Fruit fly (Drosophila melanogaster) whole organism, embryonic: ENCODE measurements around the gene CG34136.

ENCODE experiments used
- PHDP ChIP-seq: fragments of 200-800 bp; sonication (Bioruptor generic); optimal IDR thresholded peaks from 3 replicates; lab custom pipeline; 2018; ENCODE audit warnings: missing biosample characterization, mild to moderate bottlenecking, missing genetic modification characterization, moderate library complexity
- cg ChIP-seq: fragments of 200-800 bp; sonication (Bioruptor generic); optimal IDR thresholded peaks from 3 replicates; lab custom pipeline; 2019; ENCODE audit warnings: missing biosample characterization, mild to moderate bottlenecking, missing genetic modification characterization, moderate library complexity
- hth ChIP-seq: fragments of >200 bp; optimal IDR thresholded peaks from 2 replicates; lab custom pipeline; 2017; ENCODE audit warnings: inconsistent platforms
- p53 ChIP-seq: fragments of 200-800 bp; sonication (Bioruptor generic); optimal IDR thresholded peaks from 2 replicates; lab custom pipeline; 2016; ENCODE audit warnings: missing biosample characterization, missing genetic modification characterization
- slp2 ChIP-seq: fragments of 200-800 bp; sonication (Bioruptor generic); optimal IDR thresholded peaks from 2 replicates; lab custom pipeline; 2016; ENCODE audit warnings: missing biosample characterization, missing genetic modification characterization
- ttk ChIP-seq: fragments of 200-800 bp; sonication (Bioruptor generic); IDR thresholded peaks from 2 replicates; pipeline ENCODE4 v2.1.2; 2022; ENCODE audit warnings: missing biosample characterization, missing genetic modification characterization

DNA sequence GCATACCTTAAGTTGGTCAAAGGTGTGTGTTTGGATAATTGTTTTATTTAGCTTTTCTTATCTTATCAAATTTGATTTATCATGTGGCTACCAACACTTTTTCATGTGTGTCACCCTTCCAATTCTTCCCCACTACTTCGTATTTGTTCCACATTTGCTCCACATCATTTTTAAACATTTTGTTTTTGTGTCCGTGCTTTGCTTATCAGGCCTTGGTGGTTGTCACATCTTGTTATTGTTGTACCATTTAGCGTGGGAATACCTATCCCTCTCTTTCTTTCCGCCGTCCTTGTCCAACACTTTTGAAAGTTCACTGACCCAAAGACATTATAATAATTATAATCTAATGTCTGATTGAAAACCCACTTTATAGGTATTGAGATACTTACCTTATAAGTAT is 43.1 kb upstream of the CG34136 start:
- no peak for TF ChIP-seq hth (lab: Kevin White, UChicago)
- TF ChIP-seq p53 (GFP tag; lab: Kevin White, UChicago), result no peak
- TF ChIP-seq PHDP (tag; lab: Kevin White, UChicago), result no peak
- TF ChIP-seq cg, result no peak
- TF ChIP-seq slp2 (GFP tag; lab: Kevin White, UChicago), result no peak
- TF ChIP-seq ttk, result no peak
